Fruit fly (Drosophila melanogaster) whole organism, embryonic: ENCODE results near the gene Muc18B.

Experiments
- ATbp ChIP-seq: fragments of 200-800 bp; sonication (Bioruptor generic); optimal IDR thresholded peaks from 2 replicates; lab custom pipeline; 2017; ENCODE audit warnings: missing biosample characterization, mild to moderate bottlenecking, missing genetic modification characterization, missing genetic modification reagents
- Ada2b ChIP-seq: fragments of 200-800 bp; sonication (Bioruptor generic); IDR thresholded peaks from 2 replicates; pipeline ENCODE4 v1.3.6; 2022; ENCODE audit warnings: missing biosample characterization, missing genetic modification characterization
- BEAF-32 ChIP-seq: fragments of 200-800 bp; sonication (Bioruptor generic); optimal IDR thresholded peaks from 3 replicates; lab custom pipeline; 2017; ENCODE audit warnings: missing biosample characterization, missing genetic modification characterization, mild to moderate bottlenecking, moderate library complexity, missing genetic modification reagents
- CG10209 ChIP-seq: fragments of 200-800 bp; sonication (Bioruptor generic); optimal IDR thresholded peaks from 3 replicates; lab custom pipeline; 2017; ENCODE audit warnings: missing biosample characterization, mild to moderate bottlenecking, missing genetic modification characterization, missing genetic modification reagents
- CG10543 ChIP-seq: fragments of 200-800 bp; sonication (Bioruptor generic); optimal IDR thresholded peaks from 3 replicates; lab custom pipeline; 2017; ENCODE audit warnings: missing biosample characterization, mild to moderate bottlenecking, missing genetic modification characterization, moderate library complexity
- CG10959 ChIP-seq: fragments of 200-800 bp; sonication (Bioruptor generic); IDR thresholded peaks from 2 replicates; pipeline ENCODE4 v1.3.6; 2022; ENCODE audit warnings: missing biosample characterization, missing genetic modification characterization
- CG12155 ChIP-seq: fragments of 200-800 bp; sonication (Bioruptor generic); optimal IDR thresholded peaks from 3 replicates; lab custom pipeline; 2016; ENCODE audit warnings: missing biosample characterization, missing genetic modification characterization
- CG13287 ChIP-seq: fragments of 200-800 bp; sonication (Bioruptor generic); IDR thresholded peaks from 2 replicates; pipeline ENCODE4 v1.3.6; 2022; ENCODE audit warnings: missing biosample characterization, missing genetic modification characterization; ENCODE audit not compliant: partially characterized antibody
- CG13424 ChIP-seq: fragments of 200-800 bp; sonication (Bioruptor generic); optimal IDR thresholded peaks from 2 replicates; lab custom pipeline; 2019; ENCODE audit warnings: missing biosample characterization, mild to moderate bottlenecking, missing genetic modification characterization, moderate library complexity
- CG14050 ChIP-seq: fragments of 200-800 bp; sonication (Bioruptor generic); IDR thresholded peaks from 3 replicates; pipeline ENCODE4 v1.3.6; 2022; ENCODE audit warnings: missing biosample characterization, missing genetic modification characterization
- CG14441 ChIP-seq: fragments of 200-800 bp; sonication (Bioruptor generic); IDR thresholded peaks from 2 replicates; pipeline ENCODE4 v1.3.6; 2022; ENCODE audit warnings: missing biosample characterization, missing genetic modification characterization
- CG16813 ChIP-seq: fragments of 200-800 bp; sonication (Bioruptor generic); IDR thresholded peaks from 3 replicates; pipeline ENCODE4 v1.3.6; 2022; ENCODE audit warnings: missing biosample characterization, missing genetic modification characterization; ENCODE audit not compliant: partially characterized antibody
- CG17186 ChIP-seq: fragments of 200-800 bp; sonication (Bioruptor generic); optimal IDR thresholded peaks from 3 replicates; lab custom pipeline; 2017; ENCODE audit warnings: missing biosample characterization, missing genetic modification reagents, missing genetic modification characterization
- CG17802 ChIP-seq: fragments of 200-800 bp; sonication (Bioruptor generic); optimal IDR thresholded peaks from 2 replicates; lab custom pipeline; 2018; ENCODE audit warnings: missing biosample characterization, mild to moderate bottlenecking, missing genetic modification characterization, moderate library complexity
- CG34224 ChIP-seq: fragments of 200-800 bp; sonication (Bioruptor generic); IDR thresholded peaks from 3 replicates; pipeline ENCODE4 v1.3.6; 2022; ENCODE audit warnings: missing biosample characterization, missing genetic modification characterization; ENCODE audit not compliant: partially characterized antibody
- CG4328 ChIP-seq: fragments of 200-800 bp; sonication (Bioruptor generic); optimal IDR thresholded peaks from 3 replicates; lab custom pipeline; 2017; ENCODE audit warnings: missing biosample characterization, missing genetic modification reagents, missing genetic modification characterization
- CG6254 ChIP-seq: fragments of 200-800 bp; sonication (Bioruptor generic); optimal IDR thresholded peaks from 3 replicates; lab custom pipeline; 2017; ENCODE audit warnings: mild to moderate bottlenecking, missing biosample characterization, missing genetic modification reagents, missing genetic modification characterization
- CG6272 ChIP-seq: fragments of 200-800 bp; sonication (Bioruptor generic); IDR thresholded peaks from 2 replicates; pipeline ENCODE4 v1.3.6; 2022; ENCODE audit warnings: missing biosample characterization, missing genetic modification characterization
- CG6791 ChIP-seq: fragments of 200-800 bp; sonication (Bioruptor generic); IDR thresholded peaks from 3 replicates; pipeline ENCODE4 v1.3.6; 2022; ENCODE audit warnings: missing biosample characterization, missing genetic modification characterization; ENCODE audit not compliant: partially characterized antibody
- CG6854 ChIP-seq: fragments of 200-800 bp; sonication (Bioruptor generic); optimal IDR thresholded peaks from 3 replicates; lab custom pipeline; 2017; ENCODE audit warnings: missing biosample characterization, mild to moderate bottlenecking, missing genetic modification characterization
- CrebB ChIP-seq: fragments of 200-800 bp; sonication (Bioruptor generic); optimal IDR thresholded peaks from 3 replicates; lab custom pipeline; 2018; ENCODE audit warnings: missing biosample characterization, mild to moderate bottlenecking, missing genetic modification characterization
- Dref ChIP-seq: fragments of 200-800 bp; sonication (Bioruptor generic); IDR thresholded peaks from 2 replicates; pipeline ENCODE4 v1.3.6; 2022; ENCODE audit warnings: missing biosample characterization, missing genetic modification characterization
- Jarid2 ChIP-seq: fragments of 200-800 bp; sonication (Bioruptor generic); optimal IDR thresholded peaks from 3 replicates; lab custom pipeline; 2017; ENCODE audit warnings: mild to moderate bottlenecking, missing biosample characterization, missing genetic modification reagents, missing genetic modification characterization
- MESR4 ChIP-seq: fragments of 200-800 bp; sonication (Bioruptor generic); optimal IDR thresholded peaks from 2 replicates; lab custom pipeline; 2018; ENCODE audit warnings: missing biosample characterization, mild to moderate bottlenecking, missing genetic modification characterization, moderate library complexity
- Meics ChIP-seq: fragments of 200-800 bp; sonication (Bioruptor generic); optimal IDR thresholded peaks from 2 replicates; lab custom pipeline; 2017; ENCODE audit warnings: missing biosample characterization, mild to moderate bottlenecking, missing genetic modification characterization
- Mes4 ChIP-seq: fragments of 200-800 bp; sonication (Bioruptor generic); optimal IDR thresholded peaks from 2 replicates; lab custom pipeline; 2016; ENCODE audit warnings: missing biosample characterization, missing genetic modification characterization
- Opbp ChIP-seq: fragments of 200-800 bp; sonication (Bioruptor generic); IDR thresholded peaks from 3 replicates; pipeline ENCODE4 v1.3.6; 2022; ENCODE audit warnings: missing biosample characterization, missing genetic modification characterization; ENCODE audit not compliant: partially characterized antibody
- Poxn ChIP-seq: fragments of 200-800 bp; sonication (Bioruptor generic); IDR thresholded peaks from 2 replicates; pipeline ENCODE4 v1.3.6; 2022; ENCODE audit warnings: missing biosample characterization, missing genetic modification characterization
- Sox102F ChIP-seq: fragments of 200-800 bp; sonication (Bioruptor generic); optimal IDR thresholded peaks from 2 replicates; lab custom pipeline; 2018; ENCODE audit warnings: missing biosample characterization, mild to moderate bottlenecking, missing genetic modification characterization, moderate library complexity
- Sry-δ ChIP-seq: fragments of 200-800 bp; sonication (Bioruptor generic); optimal IDR thresholded peaks from 2 replicates; lab custom pipeline; 2016; ENCODE audit warnings: missing biosample characterization, missing genetic modification characterization
- Trl ChIP-seq, 3 experiments: fragments of >200 bp in 2 of 3; fragments of 200-800 bp in 1 of 3; sonication (Bioruptor generic) in 1 of 3; optimal IDR thresholded peaks; 2 replicates in 1 of 3; 3 replicates in 2 of 3; lab custom pipeline; 2016 to 2017; ENCODE audit warnings: missing biosample characterization in 1 of 3, missing genetic modification characterization in 1 of 3
- al ChIP-seq: fragments of 200-800 bp; sonication (Bioruptor generic); IDR thresholded peaks from 2 replicates; pipeline ENCODE4 v1.3.6; 2022; ENCODE audit warnings: missing biosample characterization, missing genetic modification characterization
- amos ChIP-seq: fragments of 200-800 bp; sonication (Bioruptor generic); IDR thresholded peaks from 2 replicates; pipeline ENCODE4 v1.3.6; 2022; ENCODE audit warnings: missing biosample characterization, missing genetic modification characterization; ENCODE audit not compliant: partially characterized antibody
- ap ChIP-seq: fragments of 200-800 bp; sonication (Bioruptor generic); IDR thresholded peaks from 2 replicates; pipeline ENCODE4 v1.3.6; 2022; ENCODE audit warnings: missing biosample characterization, missing genetic modification characterization
- bowl ChIP-seq: fragments of 200-800 bp; sonication (Bioruptor generic); IDR thresholded peaks from 2 replicates; pipeline ENCODE4 v1.3.6; 2022; ENCODE audit warnings: missing biosample characterization, missing genetic modification characterization
- chif ChIP-seq, 2 experiments: fragments of 200-800 bp; sonication (Bioruptor generic); optimal IDR thresholded peaks; 3 replicates each; lab custom pipeline; 2016; ENCODE audit warnings: missing biosample characterization in 2 of 2, missing genetic modification characterization in 2 of 2
- croc ChIP-seq: fragments of 200-800 bp; sonication (Bioruptor generic); conservative IDR thresholded peaks from 3 replicates; pipeline ENCODE4 v1.3.6; 2022; ENCODE audit warnings: missing biosample characterization, missing genetic modification characterization
- danr ChIP-seq: fragments of 200-800 bp; sonication (Bioruptor generic); IDR thresholded peaks from 2 replicates; pipeline ENCODE4 v1.3.6; 2022; ENCODE audit warnings: missing biosample characterization, missing genetic modification characterization
- emc ChIP-seq: fragments of 200-800 bp; sonication (Bioruptor generic); optimal IDR thresholded peaks from 2 replicates; lab custom pipeline; 2016; ENCODE audit warnings: missing biosample characterization, missing genetic modification characterization
- gro ChIP-seq: fragments of 200-800 bp; sonication (Bioruptor generic); optimal IDR thresholded peaks from 2 replicates; lab custom pipeline; 2016; ENCODE audit warnings: missing biosample characterization, missing genetic modification characterization
- knrl ChIP-seq: fragments of 200-800 bp; sonication (Bioruptor generic); IDR thresholded peaks from 3 replicates; pipeline ENCODE4 v1.3.6; 2022; ENCODE audit warnings: missing biosample characterization, missing genetic modification characterization; ENCODE audit not compliant: partially characterized antibody
- prd ChIP-seq, 3 experiments: fragments of >200 bp in 2 of 3; fragments of 200-800 bp in 1 of 3; sonication (Bioruptor generic) in 1 of 3; optimal IDR thresholded peaks in 2 of 3; IDR thresholded peaks in 1 of 3; 2 replicates in 2 of 3; 3 replicates in 1 of 3; pipeline versions ENCODE4 v1.3.6 to Lab custom; 2017 to 2022; ENCODE audit warnings: missing biosample characterization in 1 of 3, missing genetic modification characterization in 1 of 3
- sna ChIP-seq: fragments of 200-800 bp; sonication (Bioruptor generic); IDR thresholded peaks from 2 replicates; pipeline ENCODE4 v1.3.6; 2022; ENCODE audit warnings: missing biosample characterization, missing genetic modification characterization; ENCODE audit not compliant: partially characterized antibody
- so ChIP-seq: fragments of 200-800 bp; sonication (Bioruptor generic); IDR thresholded peaks from 3 replicates; pipeline ENCODE4 v1.3.6; 2022; ENCODE audit warnings: missing biosample characterization, missing genetic modification characterization
- unc-4 ChIP-seq: fragments of 200-800 bp; sonication (Bioruptor generic); IDR thresholded peaks from 2 replicates; pipeline ENCODE4 v1.3.6; 2022; ENCODE audit warnings: missing biosample characterization, missing genetic modification characterization; ENCODE audit not compliant: partially characterized antibody
- vnd ChIP-seq: fragments of 200-800 bp; sonication (Bioruptor generic); IDR thresholded peaks from 3 replicates; pipeline ENCODE4 v1.3.6; 2022; ENCODE audit warnings: missing biosample characterization, missing genetic modification characterization; ENCODE audit not compliant: partially characterized antibody
- yki ChIP-seq: fragments of >200 bp; optimal IDR thresholded peaks from 3 replicates; lab custom pipeline; 2018
- zen2 ChIP-seq: fragments of 200-800 bp; sonication (Bioruptor generic); IDR thresholded peaks from 3 replicates; pipeline ENCODE4 v1.3.6; 2022; ENCODE audit warnings: missing biosample characterization, missing genetic modification characterization; ENCODE audit not compliant: partially characterized antibody

The Muc18B gene

dm6 chrX:19201630-19202029, 13.7 kb upstream of the Muc18B start, which contains the start of gene CG7990 (continued):
- TF ChIP-seq Opbp (GFP tag; lab: Robert Waterston, UW) (peak; percentile 48; the same call in 1 of the 3 replicates), vnd (GFP tag; lab: Robert Waterston, UW) (0 out of 3 replicates have a peak, but pooled peaks have one; percentile 34), CG13287 (GFP tag; lab: Robert Waterston, UW) (peak; percentile 65), Dref (GFP tag; lab: Robert Waterston, UW) (peak; percentile 44), CG12155 (GFP tag; lab: Kevin White, UChicago) (no peak), zen2 (GFP tag; lab: Robert Waterston, UW) (peak; percentile 60; the same call in 2 of the 3 replicates), gro (GFP tag; lab: Kevin White, UChicago) (no peak), BEAF-32 (peak; percentile 30), Jarid2 (GFP tag; lab: Kevin White, UChicago) (no peak), CG6854 (no peak), CG17802 (tag; lab: Kevin White, UChicago) (no peak), CG16813 (0 out of 3 replicates have a peak, but pooled peaks have one; percentile 29), emc (GFP tag; lab: Kevin White, UChicago) (no peak), CG10543 (GFP tag; lab: Kevin White, UChicago) (no peak), chif (GFP tag; optimal IDR thresholded peaks at IDR 0.05; lab: Kevin White, UChicago) (no peak), CG4328 (no peak), Ada2b (GFP tag; lab: Robert Waterston, UW) (no peak), danr (GFP tag; lab: Robert Waterston, UW) (no peak), CG6272 (GFP tag; lab: Robert Waterston, UW) (no peak), amos (GFP tag; lab: Robert Waterston, UW) (peak; percentile 43), so (GFP tag; lab: Robert Waterston, UW) (no peak), CG14441 (no peak), croc (GFP tag; lab: Robert Waterston, UW) (no peak), sna (GFP tag; lab: Robert Waterston, UW) (no peak), Sry-δ (peak; percentile 23), bowl (GFP tag; lab: Robert Waterston, UW) (no peak), Mes4 (GFP tag; lab: Kevin White, UChicago) (no peak), CrebB (no peak), Poxn (GFP tag; lab: Robert Waterston, UW) (no peak), ATbp (no peak), CG13424 (tag; lab: Kevin White, UChicago) (no peak), CG6791 (GFP tag; lab: Robert Waterston, UW) (peak; percentile 36; the same call in 1 of the 3 replicates), prd (optimal IDR thresholded peaks at IDR 0.05; lab: Kevin White, UChicago) (no peak), prd (GFP tag; IDR thresholded peaks at IDR 0.05; lab: Robert Waterston, UW) (0 out of 3 replicates have a peak, but pooled peaks have one; percentile 15), CG6254 (GFP tag; lab: Kevin White, UChicago) (no peak), MESR4 (peak; percentile 2), ap (GFP tag; lab: Robert Waterston, UW) (no peak), unc-4 (0 out of 2 replicates have a peak, but pooled peaks have one; percentile 24), Trl (optimal IDR thresholded peaks at IDR 0.05; lab: Kevin White, UChicago) (no peak), Trl (GFP tag; optimal IDR thresholded peaks at IDR 0.05; lab: Kevin White, UChicago) (no peak), Sox102F (no peak), CG34224 (GFP tag; lab: Robert Waterston, UW) (peak; percentile 6; the same call in 1 of the 3 replicates), knrl (GFP tag; lab: Robert Waterston, UW) (peak; percentile 22; the same call in 1 of the 3 replicates), CG10209 (no peak), al (GFP tag; lab: Robert Waterston, UW) (no peak), yki (lab: Kevin White, UChicago) (no peak), CG17186 (GFP tag; lab: Kevin White, UChicago) (peak; percentile 27), Meics (no peak), CG14050 (GFP tag; lab: Robert Waterston, UW) (no peak), CG10959 (no peak)
